Worm (Caenorhabditis elegans): ENCODE data around the gene C45H4.21.

C45H4.21 gene

DNA sequence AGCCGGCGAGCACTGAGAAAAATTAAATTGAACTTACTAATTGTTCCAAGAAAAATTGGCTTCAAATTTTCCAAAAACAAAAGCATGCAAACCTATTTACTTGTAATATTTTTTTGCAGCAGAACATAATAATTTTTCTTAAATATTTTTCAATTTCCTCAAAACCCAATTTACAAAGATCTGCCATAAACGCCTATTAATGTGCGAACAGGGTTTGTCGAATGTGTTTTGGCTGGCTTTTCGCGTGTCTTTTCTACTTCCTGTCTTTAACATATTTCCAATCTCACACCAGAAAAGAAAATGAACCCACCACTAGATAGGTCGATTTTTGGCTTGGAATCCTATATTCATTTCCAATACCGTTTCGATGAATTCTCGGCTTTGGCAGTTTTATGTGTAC is 25.9 kb upstream of the C45H4.21 start, which contains the start of gene C45H4.18:
Gene C45H4.18 (plus strand): TSS at position 301 of the 400 bp plus-strand sequence.
- TF ChIP-seq egl-27 (tag; optimal IDR thresholded peaks at IDR 0.05) (no peak), aly-2 (tag; optimal IDR thresholded peaks at IDR 0.05) (no peak), ceh-82 (tag; optimal IDR thresholded peaks at IDR 0.05) (no peak)

- no peak for TF ChIP-seq pha-4 (tag; optimal IDR thresholded peaks at IDR 0.05)
- no peak for TF ChIP-seq nhr-25 (tag; optimal IDR thresholded peaks at IDR 0.05)
- no peak for TF ChIP-seq eor-1 (tag; optimal IDR thresholded peaks at IDR 0.05)
- no peak for TF ChIP-seq hmg-11 (tag; optimal IDR thresholded peaks at IDR 0.05)
- TF ChIP-seq mml-1 (tag; optimal IDR thresholded peaks at IDR 0.05), result no peak
- TF ChIP-seq ama-1 (optimal IDR thresholded peaks at IDR 0.05), result no peak
- no peak for TF ChIP-seq ZK546.5 (tag; optimal IDR thresholded peaks at IDR 0.05)
- TF ChIP-seq fkh-2 (tag; optimal IDR thresholded peaks at IDR 0.05), result no peak
- no peak for TF ChIP-seq fos-1 (tag; optimal IDR thresholded peaks at IDR 0.05)
- no peak for TF ChIP-seq elt-2 (tag; optimal IDR thresholded peaks at IDR 0.05)
- no peak for TF ChIP-seq lsy-12 (tag; optimal IDR thresholded peaks at IDR 0.05)
- no peak for TF ChIP-seq mdl-1 (tag; optimal IDR thresholded peaks at IDR 0.05)
- TF ChIP-seq nhr-23 (tag; optimal IDR thresholded peaks at IDR 0.05), result no peak
- no peak for TF ChIP-seq nhr-237 (tag; optimal IDR thresholded peaks at IDR 0.05)
- TF ChIP-seq nhr-12 (tag; optimal IDR thresholded peaks at IDR 0.05), result no peak
- no peak for TF ChIP-seq nhr-77 (tag; optimal IDR thresholded peaks at IDR 0.05)
- TF ChIP-seq jun-1 (tag; optimal IDR thresholded peaks at IDR 0.05), result no peak
- no peak for TF ChIP-seq lin-15B (tag; optimal IDR thresholded peaks at IDR 0.05)
Observed at ce11 chrV:2174465-2174864, 25.1 kb upstream of the C45H4.21 start.

DNA sequence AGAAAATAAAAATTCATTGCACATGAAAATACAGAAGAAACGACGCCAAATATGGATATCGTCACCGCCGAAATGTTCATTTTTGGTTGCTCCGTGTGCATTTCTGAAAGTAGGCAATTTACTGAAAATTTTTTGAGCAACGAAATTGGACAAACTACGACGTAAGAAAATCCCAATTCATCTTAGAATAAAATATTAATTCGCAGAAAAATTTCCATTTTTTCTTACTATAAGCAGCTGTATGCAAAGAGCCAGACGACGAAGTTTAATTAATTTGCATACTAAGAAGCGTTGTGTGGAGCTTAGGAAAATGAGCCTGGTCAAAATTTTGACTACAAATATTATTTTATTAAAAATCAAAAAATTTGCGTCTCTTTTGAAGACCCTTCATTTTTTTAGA is 17.3 kb upstream of the C45H4.21 start, which contains the start of gene srbc-19:
Gene srbc-19 (minus strand): TSS at position 101 of the 400 bp plus-strand sequence.
- TF ChIP-seq nhr-67 (tag; optimal IDR thresholded peaks at IDR 0.05) (no peak), hmg-11 (tag; optimal IDR thresholded peaks at IDR 0.05) (no peak), nhr-77 (tag; optimal IDR thresholded peaks at IDR 0.05) (no peak), fkh-10 (GFP tag; optimal IDR thresholded peaks at IDR 0.05) (no peak)

DNA sequence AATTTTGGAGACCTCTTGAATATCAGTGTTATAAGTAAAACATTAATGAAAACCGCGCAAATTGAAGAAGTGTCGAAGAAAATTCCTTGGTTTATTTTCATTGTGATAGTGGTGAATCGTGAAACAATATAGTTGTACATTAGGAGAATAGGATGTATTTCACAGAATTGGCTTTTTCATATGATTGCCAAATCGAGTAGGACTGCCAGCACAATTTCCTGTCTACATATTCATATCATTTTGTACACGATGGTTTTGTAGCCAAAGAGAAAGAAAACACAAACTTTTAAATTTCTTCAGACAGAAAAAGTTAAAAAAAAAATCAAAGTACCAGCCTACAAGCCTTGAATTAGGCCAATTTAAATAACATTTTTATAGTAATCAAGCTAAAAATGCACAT is 14.4 kb upstream of the C45H4.21 start, which contains the start of gene str-255:
Gene str-255 (minus strand): TSS at position 101 of the 400 bp plus-strand sequence.
- TF ChIP-seq ztf-11 (tag; optimal IDR thresholded peaks at IDR 0.05), result no peak
- TF ChIP-seq zag-1 (tag; optimal IDR thresholded peaks at IDR 0.05), result no peak
- no peak for TF ChIP-seq nhr-67 (tag; optimal IDR thresholded peaks at IDR 0.05)
- TF ChIP-seq lin-39 (tag; optimal IDR thresholded peaks at IDR 0.05), result no peak
- no peak for TF ChIP-seq nhr-25 (tag; optimal IDR thresholded peaks at IDR 0.05)
- no peak for TF ChIP-seq daf-12 (tag; optimal IDR thresholded peaks at IDR 0.05)
- TF ChIP-seq pha-4 (tag; optimal IDR thresholded peaks at IDR 0.05), result no peak
- TF ChIP-seq snpc-4 (tag; optimal IDR thresholded peaks at IDR 0.05), result no peak
- TF ChIP-seq pqm-1 (tag; optimal IDR thresholded peaks at IDR 0.05), result no peak
- TF ChIP-seq nhr-11 (tag; optimal IDR thresholded peaks at IDR 0.05), result no peak
- TF ChIP-seq nhr-76 (tag; optimal IDR thresholded peaks at IDR 0.05), result no peak
- TF ChIP-seq mml-1 (tag; optimal IDR thresholded peaks at IDR 0.05), result no peak
- no peak for TF ChIP-seq egl-5 (tag; optimal IDR thresholded peaks at IDR 0.05)
- no peak for TF ChIP-seq mdl-1 (tag; optimal IDR thresholded peaks at IDR 0.05)

- TF ChIP-seq snpc-4 (tag; optimal IDR thresholded peaks at IDR 0.05), result no peak
- no peak for TF ChIP-seq R02D3.7 (tag; optimal IDR thresholded peaks at IDR 0.05)
- TF ChIP-seq unc-62 (GFP tag; optimal IDR thresholded peaks at IDR 0.05), result no peak
- TF ChIP-seq egl-5 (tag; optimal IDR thresholded peaks at IDR 0.05), result no peak
- TF ChIP-seq nhr-67 (tag; optimal IDR thresholded peaks at IDR 0.05), result no peak
- no peak for TF ChIP-seq fkh-10 (GFP tag; optimal IDR thresholded peaks at IDR 0.05)
- no peak for TF ChIP-seq egl-27 (tag; optimal IDR thresholded peaks at IDR 0.05)
- TF ChIP-seq elt-1 (tag; optimal IDR thresholded peaks at IDR 0.05), result no peak
- no peak for TF ChIP-seq elt-2 (tag; optimal IDR thresholded peaks at IDR 0.05)
- no peak for TF ChIP-seq skn-1 (tag; optimal IDR thresholded peaks at IDR 0.05)
- no peak for TF ChIP-seq nhr-11 (tag; optimal IDR thresholded peaks at IDR 0.05)
- no peak for TF ChIP-seq nhr-237 (tag; optimal IDR thresholded peaks at IDR 0.05)
- no peak for TF ChIP-seq ZK546.5 (tag; optimal IDR thresholded peaks at IDR 0.05)
- no peak for TF ChIP-seq ceh-16 (tag; optimal IDR thresholded peaks at IDR 0.05)
- no peak for TF ChIP-seq tbx-2 (tag; optimal IDR thresholded peaks at IDR 0.05)
Observed at ce11 chrV:2159331-2159730, 10.0 kb upstream of the C45H4.21 start, which contains the start of gene C45H4.14. Gene C45H4.14, minus strand, starts transcription at chrV:2159431.

Measured in whole organism, L3 larva.